Worm (Caenorhabditis elegans) whole organism, L1 larva: ENCODE data around the gene fbxb-102.

Experiments used
- C04F5.9 ChIP-seq: sonication (generic microtip); optimal IDR thresholded peaks from 2 replicates; lab custom pipeline; 2016; ENCODE audit warnings: missing genetic modification characterization, missing compliant biosample characterization
- C16A3.4 ChIP-seq: fragments of 150-350 bp; optimal IDR thresholded peaks from 2 replicates; lab custom pipeline; 2014; ENCODE audit warnings: missing biosample characterization, missing genetic modification characterization
- C34B4.2 ChIP-seq: sonication (generic microtip); optimal IDR thresholded peaks from 2 replicates; lab custom pipeline; 2017; ENCODE audit warnings: mild to moderate bottlenecking, missing genetic modification characterization, missing compliant biosample characterization
- F16B12.6 ChIP-seq: fragments of 150-350 bp; optimal IDR thresholded peaks from 2 replicates; lab custom pipeline; 2014; ENCODE audit warnings: missing biosample characterization, missing genetic modification characterization
- Y116A8C.19 ChIP-seq: sonication (generic microtip); optimal IDR thresholded peaks from 2 replicates; lab custom pipeline; 2016; ENCODE audit warnings: missing compliant biosample characterization, missing genetic modification characterization, borderline replicate concordance
- aha-1 ChIP-seq: fragments of 150-350 bp; optimal IDR thresholded peaks from 2 replicates; lab custom pipeline; 2014; ENCODE audit warnings: missing biosample characterization, missing genetic modification characterization
- alr-1 ChIP-seq: fragments of 200-800 bp; sonication (Bioruptor generic); optimal IDR thresholded peaks from 2 replicates; lab custom pipeline; 2018; ENCODE audit warnings: borderline replicate concordance, mild to moderate bottlenecking, missing genetic modification characterization, missing compliant biosample characterization
- aly-2 ChIP-seq: fragments of 150-350 bp; optimal IDR thresholded peaks from 2 replicates; lab custom pipeline; 2014; ENCODE audit warnings: missing biosample characterization, missing genetic modification characterization
- ama-1 ChIP-seq: fragments of 150-350 bp; optimal IDR thresholded peaks from 2 replicates; lab custom pipeline; 2014
- ceh-8 ChIP-seq: fragments of 200-800 bp; sonication (Bioruptor generic); optimal IDR thresholded peaks from 2 replicates; lab custom pipeline; 2018; ENCODE audit warnings: mild to moderate bottlenecking, missing genetic modification characterization, moderate library complexity, missing compliant biosample characterization
- ceh-88 ChIP-seq: fragments of 200-800 bp; sonication (Bioruptor generic); IDR thresholded peaks from 2 replicates; pipeline ENCODE4 v1.3.6; 2022; ENCODE audit warnings: missing genetic modification characterization, missing compliant biosample characterization
- efl-1 ChIP-seq, 4 experiments: fragments of 150-350 bp; optimal IDR thresholded peaks in 3 of 4; peaks in 1 of 4; 1 replicate in 1 of 4; 2 replicates in 3 of 4; lab custom pipeline; 2014; ENCODE audit warnings: missing biosample characterization in 2 of 4, missing genetic modification characterization in 2 of 4, missing genetic modification reagents in 2 of 4
- efl-3 ChIP-seq: fragments of 200-800 bp; sonication (Bioruptor generic); optimal IDR thresholded peaks from 2 replicates; lab custom pipeline; 2018; ENCODE audit warnings: mild to moderate bottlenecking, missing genetic modification characterization, missing compliant biosample characterization
- egl-13 ChIP-seq: sonication (generic microtip); optimal IDR thresholded peaks from 2 replicates; lab custom pipeline; 2016; ENCODE audit warnings: missing genotype, missing genetic modification reagents, missing genetic modification characterization, missing compliant biosample characterization
- elt-3 ChIP-seq, 6 experiments: fragments of 150-350 bp in 1 of 6; sonication (generic microtip); optimal IDR thresholded peaks; 2 replicates each; lab custom pipeline; 2017 to 2018; ENCODE audit warnings: missing biosample characterization in 6 of 6, missing genetic modification characterization in 6 of 6, inconsistent platforms in 1 of 6
- fkh-10 ChIP-seq: sonication (generic microtip); optimal IDR thresholded peaks from 2 replicates; lab custom pipeline; 2017; ENCODE audit warnings: missing biosample characterization, missing genetic modification reagents, missing genetic modification characterization
- fkh-4 ChIP-seq: sonication (generic microtip); optimal IDR thresholded peaks from 2 replicates; lab custom pipeline; 2016; ENCODE audit warnings: missing compliant biosample characterization, missing genetic modification characterization, borderline replicate concordance
- fos-1 ChIP-seq: fragments of 150-350 bp; optimal IDR thresholded peaks from 2 replicates; lab custom pipeline; 2014; ENCODE audit warnings: missing biosample characterization, missing genetic modification characterization
- grh-1 ChIP-seq: fragments of 200-800 bp; sonication (Bioruptor generic); IDR thresholded peaks from 2 replicates; pipeline ENCODE4 v1.3.6; 2022; ENCODE audit warnings: missing genetic modification reagents, missing genetic modification characterization, missing compliant biosample characterization
- hlh-4 ChIP-seq: sonication (generic microtip); optimal IDR thresholded peaks from 2 replicates; lab custom pipeline; 2016; ENCODE audit warnings: mild to moderate bottlenecking, missing genetic modification characterization, missing compliant biosample characterization
- hpl-2 ChIP-seq: fragments of 150-350 bp; optimal IDR thresholded peaks from 2 replicates; lab custom pipeline; 2014; ENCODE audit warnings: missing biosample characterization, missing genetic modification reagents, missing genetic modification characterization
- irx-1 ChIP-seq: sonication (generic microtip); optimal IDR thresholded peaks from 2 replicates; lab custom pipeline; 2016; ENCODE audit warnings: missing genetic modification characterization, missing compliant biosample characterization
- jun-1 ChIP-seq: fragments of 150-350 bp; optimal IDR thresholded peaks from 2 replicates; lab custom pipeline; 2014; ENCODE audit warnings: missing biosample characterization, missing genetic modification reagents, missing genetic modification characterization
- lin-13 ChIP-seq: fragments of 150-350 bp; optimal IDR thresholded peaks from 2 replicates; lab custom pipeline; 2014; ENCODE audit warnings: missing biosample characterization, missing genetic modification reagents, missing genetic modification characterization
- lin-39 ChIP-seq: fragments of 150-350 bp; optimal IDR thresholded peaks from 2 replicates; lab custom pipeline; 2014; ENCODE audit warnings: missing biosample characterization, missing genetic modification reagents, missing genetic modification characterization
- lsy-2 ChIP-seq, 2 experiments: fragments of 150-350 bp; optimal IDR thresholded peaks; 2 replicates each; lab custom pipeline; 2014; ENCODE audit warnings: missing biosample characterization in 2 of 2, missing genetic modification characterization in 2 of 2
- nhr-12 ChIP-seq: sonication (generic microtip); optimal IDR thresholded peaks from 2 replicates; lab custom pipeline; 2017; ENCODE audit warnings: missing biosample characterization, missing genetic modification characterization
- nhr-19 ChIP-seq: fragments of 200-800 bp; sonication (Bioruptor generic); conservative IDR thresholded peaks from 2 replicates; pipeline ENCODE4 v1.3.6; 2022; ENCODE audit warnings: missing genetic modification characterization, missing compliant biosample characterization
- nhr-237 ChIP-seq: fragments of 150-350 bp; optimal IDR thresholded peaks from 2 replicates; lab custom pipeline; 2014; ENCODE audit warnings: missing biosample characterization, missing genetic modification characterization
- nhr-47 ChIP-seq: sonication (generic microtip); optimal IDR thresholded peaks from 2 replicates; lab custom pipeline; 2016; ENCODE audit warnings: mild to moderate bottlenecking, missing genetic modification characterization, moderate library complexity, missing compliant biosample characterization
- nhr-71 ChIP-seq: sonication (generic microtip); optimal IDR thresholded peaks from 2 replicates; lab custom pipeline; 2016; ENCODE audit warnings: mild to moderate bottlenecking, missing genetic modification characterization, moderate library complexity, missing compliant biosample characterization
- nhr-76 ChIP-seq: sonication (generic microtip); optimal IDR thresholded peaks from 2 replicates; lab custom pipeline; 2017; ENCODE audit warnings: missing biosample characterization, missing genetic modification characterization
- nhr-85 ChIP-seq: sonication (generic microtip); peaks from one replicate; lab custom pipeline; 2016; ENCODE audit warnings: missing genetic modification characterization, inconsistent platforms, missing compliant biosample characterization
- nhr-90 ChIP-seq: sonication (generic microtip); optimal IDR thresholded peaks from 2 replicates; lab custom pipeline; 2016; ENCODE audit warnings: mild to moderate bottlenecking, missing genetic modification characterization, missing compliant biosample characterization; ENCODE audit not compliant: poor library complexity
- pax-3 ChIP-seq: fragments of 200-800 bp; sonication (Bioruptor generic); optimal IDR thresholded peaks from 2 replicates; lab custom pipeline; 2018; ENCODE audit warnings: mild to moderate bottlenecking, missing genetic modification characterization, moderate library complexity, missing compliant biosample characterization
- pqm-1 ChIP-seq: sonication (generic microtip); optimal IDR thresholded peaks from 3 replicates; lab custom pipeline; 2017; ENCODE audit warnings: missing biosample characterization, missing genetic modification characterization
- rnt-1 ChIP-seq: sonication (generic microtip); optimal IDR thresholded peaks from 2 replicates; lab custom pipeline; 2016; ENCODE audit warnings: mild to moderate bottlenecking, missing genetic modification characterization, moderate library complexity, missing compliant biosample characterization
- skn-1 ChIP-seq: fragments of 150-350 bp; optimal IDR thresholded peaks from 2 replicates; lab custom pipeline; 2014; ENCODE audit warnings: missing biosample characterization, missing genetic modification characterization
- snpc-4 ChIP-seq: fragments of 150-350 bp; optimal IDR thresholded peaks from 2 replicates; lab custom pipeline; 2014; ENCODE audit warnings: missing biosample characterization, missing genetic modification characterization
- snu-23 ChIP-seq: sonication (generic microtip); optimal IDR thresholded peaks from 2 replicates; lab custom pipeline; 2016; ENCODE audit warnings: missing genetic modification characterization, missing compliant biosample characterization
- sox-4 ChIP-seq: sonication (generic microtip); optimal IDR thresholded peaks from 2 replicates; lab custom pipeline; 2016; ENCODE audit warnings: missing genetic modification characterization, missing compliant biosample characterization
- sptf-1 ChIP-seq: fragments of 150-350 bp; optimal IDR thresholded peaks from 2 replicates; lab custom pipeline; 2014; ENCODE audit warnings: missing biosample characterization, missing genetic modification characterization
- tlp-1 ChIP-seq: fragments of 150-350 bp; optimal IDR thresholded peaks from 2 replicates; lab custom pipeline; 2014; ENCODE audit warnings: missing biosample characterization, missing genetic modification characterization
- unc-86 ChIP-seq: sonication (generic microtip); optimal IDR thresholded peaks from 2 replicates; lab custom pipeline; 2016; ENCODE audit warnings: missing genetic modification characterization, missing compliant biosample characterization
- zip-4 ChIP-seq: fragments of 200-800 bp; sonication (Bioruptor generic); optimal IDR thresholded peaks from 2 replicates; lab custom pipeline; 2018; ENCODE audit warnings: mild to moderate bottlenecking, missing genetic modification characterization, moderate library complexity, missing compliant biosample characterization
- ztf-4 ChIP-seq: fragments of 150-350 bp; optimal IDR thresholded peaks from 2 replicates; lab custom pipeline; 2014; ENCODE audit warnings: missing biosample characterization, missing genetic modification characterization

Gene fbxb-102

DNA sequence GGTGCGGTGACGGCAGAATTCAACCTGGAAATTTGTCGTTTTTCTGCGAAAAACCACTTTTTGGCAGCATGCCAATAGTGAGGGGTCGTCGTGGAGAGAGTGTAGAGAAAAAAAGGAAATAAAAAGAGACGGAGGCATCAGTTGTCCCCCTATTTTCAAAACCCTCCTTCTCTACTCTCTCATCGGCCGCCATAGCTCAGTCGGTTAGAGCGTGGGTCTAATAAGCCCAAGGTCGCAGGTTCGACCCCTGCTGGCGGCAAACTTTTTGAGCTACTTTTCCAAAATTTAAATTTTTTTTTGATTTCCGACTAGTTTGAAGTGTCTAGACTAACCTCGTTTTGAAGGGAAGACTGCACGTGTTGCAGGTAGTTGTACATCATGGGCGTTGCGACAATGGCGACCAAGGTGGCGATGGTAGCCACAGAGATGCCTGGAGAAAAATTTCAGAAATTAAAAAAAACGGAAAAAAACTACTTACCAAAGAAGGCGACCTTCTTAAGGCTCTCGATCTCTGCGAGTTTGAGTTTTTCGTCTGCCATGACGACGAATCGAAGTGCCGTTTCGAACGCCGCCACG, 11.9 kb downstream of the fbxb-102 start, which contains the start of gene col-85 (continued):
- TF ChIP-seq egl-13 (tag; lab: Kevin White, UChicago) (no peak), pax-3 (peak; percentile 47), fkh-4 (no peak), jun-1 (peak; percentile 37), sox-4 (tag; lab: Kevin White, UChicago) (no peak), nhr-237 (tag; lab: Kevin White, UChicago) (no peak), hlh-4 (tag; lab: Kevin White, UChicago) (no peak), nhr-12 (tag; lab: Kevin White, UChicago) (no peak), Y116A8C.19 (tag; lab: Kevin White, UChicago) (no peak), unc-86 (tag; lab: Kevin White, UChicago) (peak; percentile 49), nhr-47 (peak; percentile 82), alr-1 (tag; lab: Kevin White, UChicago) (no peak), C16A3.4 (tag; lab: Kevin White, UChicago) (peak; percentile 65), ztf-4 (tag; lab: Kevin White, UChicago) (no peak), nhr-71 (tag; lab: Kevin White, UChicago) (peak; percentile 78), lsy-2 (tag; optimal IDR thresholded peaks at IDR 0.05; lab: Kevin White, UChicago) (peak; percentile 57 to 68), fos-1 (tag; lab: Kevin White, UChicago) (peak; percentile 69), efl-3 (no peak), fkh-10 (GFP tag; lab: Kevin White, UChicago) (peak; percentile 51), C04F5.9 (tag; lab: Kevin White, UChicago) (no peak), snu-23 (GFP tag; lab: Kevin White, UChicago) (peak; percentile 84), lin-39 (tag; lab: Kevin White, UChicago) (no peak), grh-1 (GFP tag; lab: Robert Waterston, UW) (peak; percentile 43; the same call in 1 of the 2 replicates), pqm-1 (peak; percentile 11), ceh-88 (GFP tag; lab: Robert Waterston, UW) (no peak), ama-1 (lab: Kevin White, UChicago) (no peak), nhr-90 (tag; lab: Kevin White, UChicago) (peak; percentile 70), hpl-2 (GFP tag; lab: Kevin White, UChicago) (peak; percentile 5), efl-1 (optimal IDR thresholded peaks at IDR 0.05; lab: Kevin White, UChicago) (peak; percentile 65 to 71), efl-1 (GFP tag; optimal IDR thresholded peaks at IDR 0.05 in 1 of 2; lab: Kevin White, UChicago) (peak; percentile 66 to 97), nhr-19 (GFP tag; lab: Robert Waterston, UW) (peak; percentile 76), aha-1 (tag; lab: Kevin White, UChicago) (no peak), aly-2 (tag; lab: Kevin White, UChicago) (peak; percentile 49), elt-3 (tag; optimal IDR thresholded peaks at IDR 0.05; lab: Kevin White, UChicago) (peak in 2 of 6 experiments; percentile 10 to 30), C34B4.2 (tag; lab: Kevin White, UChicago) (no peak), zip-4 (GFP tag; lab: Kevin White, UChicago) (no peak), snpc-4 (tag; lab: Kevin White, UChicago) (peak; percentile 90)

DNA sequence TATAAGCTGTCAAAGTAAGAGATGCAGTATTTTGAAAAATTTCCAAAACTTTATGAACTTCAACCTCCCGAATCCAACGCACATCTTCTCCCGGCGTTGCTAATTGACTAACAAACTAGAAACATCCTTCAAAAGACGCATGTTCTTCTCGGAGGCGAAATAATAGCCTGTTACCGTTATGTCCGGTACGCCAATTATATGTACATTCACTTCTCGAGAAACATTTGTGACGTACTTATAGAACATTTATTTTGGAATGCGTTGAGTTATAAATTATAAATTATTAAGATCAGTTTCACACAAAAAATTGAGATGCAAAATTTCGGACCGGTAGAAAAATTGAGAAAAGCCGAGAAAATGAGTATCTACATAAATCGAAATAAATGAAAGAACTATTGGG, 14.3 kb downstream of the fbxb-102 start, which contains the start of gene T21B4.3:
T21B4.3 (minus strand) TSS at position 101 of the 400 bp plus-strand sequence.
- no peak for TF ChIP-seq F16B12.6 (tag; lab: Kevin White, UChicago)
- no peak for TF ChIP-seq sox-4 (tag; lab: Kevin White, UChicago)
- no peak for TF ChIP-seq skn-1 (tag; lab: Kevin White, UChicago)
- no peak for TF ChIP-seq egl-13 (tag; lab: Kevin White, UChicago)
- TF ChIP-seq aly-2 (tag; lab: Kevin White, UChicago), result no peak
- TF ChIP-seq tlp-1 (tag; lab: Kevin White, UChicago), result no peak
- no peak for TF ChIP-seq nhr-76
- no peak for TF ChIP-seq ceh-8 (GFP tag; lab: Kevin White, UChicago)
- no peak for TF ChIP-seq rnt-1
- no peak for TF ChIP-seq lin-13 (GFP tag; lab: Kevin White, UChicago)
- no peak for TF ChIP-seq snpc-4 (tag; lab: Kevin White, UChicago)
- TF ChIP-seq irx-1, result no peak
- no peak for TF ChIP-seq nhr-47
- no peak for TF ChIP-seq sptf-1 (tag; lab: Kevin White, UChicago)
- TF ChIP-seq nhr-85, result no peak
